Worm (Caenorhabditis elegans) whole organism, young adult: ENCODE measurements around the gene clc-19.

Experiments
- C06A6.2 ChIP-seq: fragments of 200-800 bp; sonication (Bioruptor generic); conservative IDR thresholded peaks from 2 replicates; pipeline ENCODE4 v1.3.6; 2022; ENCODE audit warnings: missing genetic modification characterization, missing compliant biosample characterization
- D2030.7 ChIP-seq: fragments of 200-800 bp; sonication (Bioruptor generic); IDR thresholded peaks from 2 replicates; pipeline ENCODE4 v1.3.6; 2022; ENCODE audit warnings: missing genetic modification reagents, missing genetic modification characterization, missing compliant biosample characterization
- F22D6.2 ChIP-seq: sonication (generic microtip); optimal IDR thresholded peaks from 2 replicates; lab custom pipeline; 2016; ENCODE audit warnings: mild to moderate bottlenecking, missing genetic modification characterization, missing compliant biosample characterization
- F39B2.1 ChIP-seq: fragments of 200-800 bp; sonication (Bioruptor generic); IDR thresholded peaks from 2 replicates; pipeline ENCODE4 v1.3.6; 2022; ENCODE audit warnings: missing genetic modification reagents, missing genetic modification characterization, missing compliant biosample characterization
- K11D2.4 ChIP-seq: fragments of 200-800 bp; sonication (Bioruptor generic); IDR thresholded peaks from 2 replicates; pipeline ENCODE4 v1.3.6; 2022; ENCODE audit warnings: missing genetic modification reagents, missing genetic modification characterization, missing compliant biosample characterization
- atf-7 ChIP-seq: sonication (generic microtip); optimal IDR thresholded peaks from 2 replicates; lab custom pipeline; 2017; ENCODE audit warnings: mild to moderate bottlenecking, missing genetic modification characterization, missing compliant biosample characterization
- athp-1 ChIP-seq: sonication (generic microtip); optimal IDR thresholded peaks from 2 replicates; lab custom pipeline; 2017; ENCODE audit warnings: mild to moderate bottlenecking, missing genetic modification characterization, missing compliant biosample characterization
- attf-5 ChIP-seq: fragments of 200-800 bp; sonication (Bioruptor generic); optimal IDR thresholded peaks from 2 replicates; lab custom pipeline; 2018; ENCODE audit warnings: mild to moderate bottlenecking, missing genetic modification characterization, missing compliant biosample characterization
- attf-6 ChIP-seq: fragments of 200-800 bp; sonication (Bioruptor generic); IDR thresholded peaks from 2 replicates; pipeline ENCODE4 v1.3.6; 2022; ENCODE audit warnings: missing genetic modification reagents, missing genetic modification characterization, missing compliant biosample characterization
- ccch-3 ChIP-seq: fragments of 200-800 bp; sonication (Bioruptor generic); optimal IDR thresholded peaks from 2 replicates; lab custom pipeline; 2018; ENCODE audit warnings: mild to moderate bottlenecking, missing genetic modification characterization, missing compliant biosample characterization
- ceh-27 ChIP-seq: fragments of 200-800 bp; sonication (Bioruptor generic); optimal IDR thresholded peaks from 2 replicates; lab custom pipeline; 2018; ENCODE audit warnings: mild to moderate bottlenecking, missing genetic modification characterization, moderate library complexity, missing compliant biosample characterization
- die-1 ChIP-seq: sonication (generic microtip); optimal IDR thresholded peaks from 2 replicates; lab custom pipeline; 2016; ENCODE audit warnings: missing genotype, mild to moderate bottlenecking, missing genetic modification characterization, missing compliant biosample characterization
- efl-1 ChIP-seq: fragments of 150-350 bp; optimal IDR thresholded peaks from 2 replicates; lab custom pipeline; 2014; ENCODE audit warnings: missing biosample characterization, missing genetic modification reagents, missing genetic modification characterization
- egl-44 ChIP-seq: fragments of 200-800 bp; sonication (Bioruptor generic); IDR thresholded peaks from 2 replicates; pipeline ENCODE4 v1.3.6; 2022; ENCODE audit warnings: missing genetic modification reagents, missing genetic modification characterization, missing compliant biosample characterization
- ekl-4 ChIP-seq: fragments of 200-800 bp; sonication (Bioruptor generic); IDR thresholded peaks from 2 replicates; pipeline ENCODE4 v1.3.6; 2022; ENCODE audit warnings: missing genetic modification reagents, missing genetic modification characterization, missing compliant biosample characterization
- ets-4 ChIP-seq: fragments of 200-800 bp; sonication (Bioruptor generic); optimal IDR thresholded peaks from 2 replicates; lab custom pipeline; 2018; ENCODE audit warnings: mild to moderate bottlenecking, missing genetic modification characterization, missing compliant biosample characterization
- fkh-3 ChIP-seq: sonication (generic microtip); optimal IDR thresholded peaks from 2 replicates; lab custom pipeline; 2016; ENCODE audit warnings: mild to moderate bottlenecking, missing genetic modification characterization, missing compliant biosample characterization
- hlh-12 ChIP-seq: sonication (generic microtip); optimal IDR thresholded peaks from 2 replicates; lab custom pipeline; 2016; ENCODE audit warnings: missing genetic modification characterization, missing compliant biosample characterization
- hmg-20 ChIP-seq: fragments of 200-800 bp; sonication (Bioruptor generic); IDR thresholded peaks from 2 replicates; pipeline ENCODE4 v1.3.6; 2022; ENCODE audit warnings: missing genetic modification reagents, missing genetic modification characterization, missing compliant biosample characterization
- hsf-1 ChIP-seq: fragments of 200-800 bp; sonication (Bioruptor generic); IDR thresholded peaks from 2 replicates; pipeline ENCODE4 v1.3.6; 2022; ENCODE audit warnings: missing genetic modification reagents, missing genetic modification characterization, missing compliant biosample characterization
- let-526 ChIP-seq: fragments of 200-800 bp; sonication (Bioruptor generic); IDR thresholded peaks from 2 replicates; pipeline ENCODE4 v1.3.6; 2022; ENCODE audit warnings: missing genetic modification reagents, missing genetic modification characterization, missing compliant biosample characterization
- lin-26 ChIP-seq: fragments of 200-800 bp; sonication (Bioruptor generic); IDR thresholded peaks from 2 replicates; pipeline ENCODE4 v1.3.6; 2022; ENCODE audit warnings: missing genetic modification reagents, missing genetic modification characterization, missing compliant biosample characterization
- madf-10 ChIP-seq: sonication (generic microtip); optimal IDR thresholded peaks from 2 replicates; lab custom pipeline; 2016; ENCODE audit warnings: mild to moderate bottlenecking, missing genetic modification characterization, missing compliant biosample characterization
- madf-3 ChIP-seq: fragments of 200-800 bp; sonication (Bioruptor generic); IDR thresholded peaks from 2 replicates; pipeline ENCODE4 v1.3.6; 2022; ENCODE audit warnings: missing genetic modification reagents, missing genetic modification characterization, missing compliant biosample characterization
- madf-6 ChIP-seq: fragments of 200-800 bp; sonication (Bioruptor generic); IDR thresholded peaks from 2 replicates; pipeline ENCODE4 v1.3.6; 2022; ENCODE audit warnings: missing genetic modification reagents, missing genetic modification characterization, missing compliant biosample characterization
- mel-28 ChIP-seq: sonication (generic microtip); optimal IDR thresholded peaks from 2 replicates; lab custom pipeline; 2016; ENCODE audit warnings: borderline replicate concordance, mild to moderate bottlenecking, missing genetic modification characterization, missing compliant biosample characterization
- nfya-1 ChIP-seq: sonication (generic microtip); optimal IDR thresholded peaks from 2 replicates; lab custom pipeline; 2017; ENCODE audit warnings: antibody characterized with exemption, missing compliant biosample characterization, missing genetic modification characterization, borderline replicate concordance; ENCODE audit not compliant: insufficient read depth
- nfya-2 ChIP-seq: fragments of 200-800 bp; sonication (Bioruptor generic); IDR thresholded peaks from 2 replicates; pipeline ENCODE4 v1.3.6; 2022; ENCODE audit warnings: missing genetic modification reagents, missing genetic modification characterization, missing compliant biosample characterization
- nfyb-1 ChIP-seq: fragments of 200-800 bp; sonication (Bioruptor generic); IDR thresholded peaks from 2 replicates; pipeline ENCODE4 v1.3.6; 2022; ENCODE audit warnings: missing genetic modification reagents, missing genetic modification characterization, missing compliant biosample characterization
- nhr-120 ChIP-seq: fragments of 200-800 bp; sonication (Bioruptor generic); IDR thresholded peaks from 2 replicates; pipeline ENCODE4 v1.3.6; 2022; ENCODE audit warnings: missing genetic modification characterization, missing compliant biosample characterization
- nhr-80 ChIP-seq: sonication (generic microtip); optimal IDR thresholded peaks from 2 replicates; lab custom pipeline; 2016; ENCODE audit warnings: missing genetic modification characterization, missing compliant biosample characterization
- pbrm-1 ChIP-seq: fragments of 200-800 bp; sonication (Bioruptor generic); IDR thresholded peaks from 2 replicates; pipeline ENCODE4 v1.3.6; 2022; ENCODE audit warnings: missing genetic modification reagents, missing genetic modification characterization, missing compliant biosample characterization
- pha-4 ChIP-seq: fragments of 150-350 bp; sonication (generic microtip); optimal IDR thresholded peaks from 2 replicates; lab custom pipeline; 2014; ENCODE audit warnings: missing biosample characterization, missing genetic modification reagents, missing genetic modification characterization
- rpc-1 ChIP-seq, 2 experiments: fragments of 150-350 bp in 1 of 2; sonication (generic microtip) in 1 of 2; optimal IDR thresholded peaks; 2 replicates each; lab custom pipeline; 2014 to 2018; ENCODE audit warnings: missing biosample characterization in 1 of 2, missing genetic modification characterization in 1 of 2, missing genetic modification reagents in 1 of 2, missing genotype in 1 of 2
- snpc-3.4 ChIP-seq: sonication (generic microtip); optimal IDR thresholded peaks from 2 replicates; lab custom pipeline; 2017; ENCODE audit warnings: missing genetic modification characterization, mild to moderate bottlenecking, missing compliant biosample characterization, antibody characterized with exemption, moderate library complexity, missing genotype, missing genetic modification reagents
- sptf-2 ChIP-seq: fragments of 200-800 bp; sonication (Bioruptor generic); optimal IDR thresholded peaks from 2 replicates; lab custom pipeline; 2018; ENCODE audit warnings: mild to moderate bottlenecking, missing genetic modification characterization, missing compliant biosample characterization
- zim-3 ChIP-seq: sonication (generic microtip); optimal IDR thresholded peaks from 2 replicates; lab custom pipeline; 2017; ENCODE audit warnings: mild to moderate bottlenecking, missing genetic modification characterization, moderate library complexity, missing compliant biosample characterization
- ztf-18 ChIP-seq: sonication (generic microtip); optimal IDR thresholded peaks from 2 replicates; lab custom pipeline; 2016; ENCODE audit warnings: missing genotype, mild to moderate bottlenecking, missing genetic modification characterization, missing compliant biosample characterization
- ztf-26 ChIP-seq: sonication (generic microtip); optimal IDR thresholded peaks from 2 replicates; lab custom pipeline; 2017; ENCODE audit warnings: missing genetic modification characterization, missing compliant biosample characterization

The clc-19 gene

DNA sequence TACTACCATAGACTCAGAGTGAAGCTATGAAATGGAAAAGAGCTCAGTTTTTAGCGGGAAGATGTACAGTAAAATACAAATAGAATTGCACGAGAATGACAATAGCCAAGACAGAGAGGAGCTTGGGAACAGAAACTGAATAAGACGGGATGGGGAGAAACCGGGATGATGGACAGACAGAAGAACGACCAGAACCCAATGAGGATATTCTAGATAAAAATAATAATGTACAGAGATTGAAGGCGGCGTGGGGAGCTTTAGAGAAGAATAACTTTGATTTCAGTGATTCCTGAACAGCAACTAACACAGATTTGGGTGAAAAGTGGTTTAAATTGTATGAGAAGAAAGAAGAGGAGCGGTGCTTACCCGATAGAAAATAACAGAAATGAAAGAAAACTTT is 8.1 kb upstream of the clc-19 start (continued):
- no peak for TF ChIP-seq atf-7 (tag; lab: Kevin White, UChicago)
- TF ChIP-seq sptf-2 (GFP tag; lab: Kevin White, UChicago) = no peak

DNA sequence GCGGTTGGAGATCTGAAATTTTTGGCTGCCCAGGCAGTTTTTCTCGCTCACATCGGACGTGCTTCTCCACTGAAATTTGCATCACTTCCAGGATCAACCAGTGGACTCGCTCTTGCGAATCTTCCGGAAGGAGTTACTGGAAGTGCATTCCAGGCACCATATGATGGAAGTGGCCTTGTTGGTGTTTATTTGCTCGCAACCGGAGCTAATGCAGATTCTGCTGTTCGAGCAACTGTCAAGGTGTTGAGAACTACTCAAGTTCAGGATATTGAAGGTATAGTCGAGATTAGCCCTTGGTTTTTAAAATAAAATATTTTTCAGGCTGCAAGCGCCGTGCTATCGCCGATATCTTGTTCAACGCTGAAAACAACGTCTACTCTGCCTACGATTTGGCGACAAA is 7.5 kb upstream of the clc-19 start:
- TF ChIP-seq hmg-20 = no peak
- no peak for TF ChIP-seq F22D6.2 (tag; lab: Kevin White, UChicago)
- peak; percentile 54; the same call in 1 of the 2 replicates for TF ChIP-seq nfyb-1 (GFP tag; lab: Robert Waterston, UW)
- TF ChIP-seq attf-6 = 0 out of 2 replicates have a peak, but pooled peaks have one; percentile 49
- TF ChIP-seq D2030.7 (GFP tag; lab: Robert Waterston, UW) = no peak
- TF ChIP-seq nhr-120 (GFP tag; lab: Robert Waterston, UW) = no peak
- TF ChIP-seq let-526 (GFP tag; lab: Robert Waterston, UW) = no peak
- peak; percentile 46; the same call in 1 of the 2 replicates for TF ChIP-seq ekl-4
- TF ChIP-seq ets-4 (GFP tag; lab: Kevin White, UChicago) = no peak
- no peak for TF ChIP-seq attf-5 (GFP tag; lab: Kevin White, UChicago)
- no peak for TF ChIP-seq pha-4 (tag; lab: Kevin White, UChicago)
- no peak for TF ChIP-seq die-1
- TF ChIP-seq hsf-1 (GFP tag; lab: Robert Waterston, UW) = 0 out of 2 replicates have a peak, but pooled peaks have one; percentile 13
- no peak for TF ChIP-seq hlh-12 (tag; lab: Kevin White, UChicago)

DNA sequence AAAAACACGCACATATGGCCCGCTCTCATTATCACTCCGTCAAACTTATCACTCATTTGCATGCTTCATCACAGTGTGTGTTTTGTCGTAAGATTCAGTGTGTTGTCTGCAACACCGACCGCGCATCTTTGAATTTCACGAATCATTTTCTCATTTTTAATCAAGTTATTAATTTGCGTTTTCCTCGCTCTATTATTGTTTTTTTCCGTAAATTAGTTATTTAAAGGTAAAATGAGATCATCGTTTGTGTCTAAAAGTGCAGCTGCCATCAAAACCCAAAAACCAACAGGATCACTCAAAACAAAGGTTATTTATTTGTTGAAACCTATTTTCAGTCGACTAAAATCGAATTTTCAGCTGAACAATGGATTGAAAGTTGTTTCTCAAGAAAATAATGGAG is 6.3 kb upstream of the clc-19 start, which contains the start of the genes T24C4.5 and ucr-2.3:
Gene T24C4.5 (minus strand): TSS at position 101 of the 400 bp plus-strand sequence.
Gene ucr-2.3 (plus strand): TSS at position 227 of the 400 bp plus-strand sequence.
- TF ChIP-seq nfya-2 = no peak
- no peak for TF ChIP-seq nhr-80 (tag; lab: Kevin White, UChicago)
- TF ChIP-seq ztf-18 = no peak
- no peak for TF ChIP-seq madf-10 (tag; lab: Kevin White, UChicago)
- TF ChIP-seq pbrm-1 (GFP tag; lab: Robert Waterston, UW) = no peak
- no peak for TF ChIP-seq mel-28
- TF ChIP-seq madf-6 = no peak
- TF ChIP-seq let-526 (GFP tag; lab: Robert Waterston, UW) = no peak
- no peak for TF ChIP-seq snpc-3.4 (tag; lab: Kevin White, UChicago)
- TF ChIP-seq fkh-3 (tag; lab: Kevin White, UChicago) = no peak
- TF ChIP-seq zim-3 (tag; lab: Kevin White, UChicago) = no peak
- TF ChIP-seq attf-6 = no peak
- TF ChIP-seq madf-3 (GFP tag; lab: Robert Waterston, UW) = no peak
- TF ChIP-seq K11D2.4 = no peak
- no peak for TF ChIP-seq atf-7 (tag; lab: Kevin White, UChicago)
- TF ChIP-seq athp-1 (tag; lab: Kevin White, UChicago) = no peak
- no peak for TF ChIP-seq ceh-27 (GFP tag; lab: Kevin White, UChicago)
- no peak for TF ChIP-seq C06A6.2

DNA sequence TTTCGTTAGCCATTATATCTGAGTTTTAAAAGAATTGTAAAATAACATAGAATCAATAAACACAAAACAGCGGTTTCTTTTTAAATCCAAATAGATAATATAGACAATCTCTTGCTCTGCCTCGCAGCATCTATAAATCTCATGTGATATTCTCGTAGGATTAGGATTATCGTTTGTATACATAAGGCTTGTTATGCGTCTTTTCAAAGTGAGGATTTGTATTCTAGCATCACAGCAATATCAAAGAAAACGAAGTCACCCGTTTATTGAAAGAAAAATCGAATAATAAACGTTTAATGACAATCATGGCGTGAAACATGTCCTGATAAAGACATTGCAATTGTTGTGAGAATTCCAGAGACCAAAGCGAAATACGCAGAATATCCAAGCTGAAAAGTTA is 993 bp downstream of the clc-19 start, which contains the start of the genes T24C4.3 and clc-20:
Gene T24C4.3 (minus strand): TSS at position 101 of the 400 bp plus-strand sequence.
Gene clc-20 (plus strand): TSS at position 211 of the 400 bp plus-strand sequence.
- TF ChIP-seq rpc-1 (optimal IDR thresholded peaks at IDR 0.05; lab: Kevin White, UChicago) (no peak), rpc-1 (tag; optimal IDR thresholded peaks at IDR 0.05; lab: Kevin White, UChicago) (no peak), snpc-3.4 (tag; lab: Kevin White, UChicago) (no peak), ccch-3 (GFP tag; lab: Kevin White, UChicago) (no peak), pha-4 (tag; lab: Kevin White, UChicago) (no peak), efl-1 (GFP tag; lab: Kevin White, UChicago) (no peak), nfya-1 (tag; lab: Kevin White, UChicago) (no peak), F39B2.1 (GFP tag; lab: Robert Waterston, UW) (no peak), egl-44 (GFP tag; lab: Robert Waterston, UW) (no peak), ztf-26 (no peak), lin-26 (no peak)
